Worm (Caenorhabditis elegans): Measurements from ENCODE around the gene T16G1.9.

- no peak for TF ChIP-seq ztf-23 (GFP tag; IDR thresholded peaks at IDR 0.05)
- TF ChIP-seq ztf-29 (GFP tag; IDR thresholded peaks at IDR 0.05) = no peak
Observed at ce11 chrV:12963192-12963591, 12.5 kb upstream of the T16G1.9 start, which contains the start of gene hrg-9.
